Worm (Caenorhabditis elegans) whole organism, L2 larva: Measurements from ENCODE around the gene T07F12.1.
A peak's percentile ranks its signal among the peaks of the same experiment; 100 is the strongest.

ENCODE experiments used
- aly-2 ChIP-seq: fragments of 150-350 bp; optimal IDR thresholded peaks from 2 replicates; lab custom pipeline; 2014; ENCODE audit warnings: missing biosample characterization, missing genetic modification characterization
- fos-1 ChIP-seq: fragments of 150-350 bp; optimal IDR thresholded peaks from 2 replicates; lab custom pipeline; 2014; ENCODE audit warnings: missing biosample characterization, missing genetic modification characterization
- mdl-1 ChIP-seq, 2 experiments: fragments of 150-350 bp in 1 of 2; sonication (generic microtip) in 1 of 2; optimal IDR thresholded peaks; 2 replicates each; lab custom pipeline; 2017; ENCODE audit warnings: missing biosample characterization in 2 of 2, missing genetic modification characterization in 2 of 2
- sma-3 ChIP-seq: sonication (generic microtip); optimal IDR thresholded peaks from 2 replicates; lab custom pipeline; 2016; ENCODE audit warnings: missing genetic modification reagents, missing genetic modification characterization, missing compliant biosample characterization
- zag-1 ChIP-seq: fragments of 150-350 bp; optimal IDR thresholded peaks from 2 replicates; lab custom pipeline; 2014; ENCODE audit warnings: missing biosample characterization, missing genetic modification characterization

DNA sequence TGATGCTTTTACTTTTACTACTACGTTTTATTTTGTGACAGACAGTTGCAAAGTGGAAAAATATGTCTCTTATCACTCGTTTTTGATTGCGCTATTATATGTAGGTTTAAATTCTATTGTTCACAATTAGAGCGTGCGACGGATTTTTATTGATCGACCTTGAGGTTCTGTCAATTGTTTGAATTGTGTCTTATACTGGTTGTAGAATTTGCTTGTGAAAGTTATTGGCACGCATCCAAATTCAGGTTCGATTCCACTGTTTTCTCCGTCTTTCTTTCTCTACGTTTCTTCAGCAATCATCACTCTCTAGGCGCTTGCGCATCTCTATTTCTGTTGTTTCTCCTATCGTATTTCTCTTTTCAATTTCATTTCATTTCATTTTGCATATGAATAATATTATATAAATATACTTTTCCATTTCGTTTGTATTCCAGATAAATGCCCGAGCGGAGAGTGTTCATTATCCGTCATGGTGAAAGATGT is at the start of gene T07F12.1:
- no peak for TF ChIP-seq aly-2
- peak; percentile 38 for TF ChIP-seq sma-3 (GFP tag; lab: Kevin White, UChicago)
- TF ChIP-seq mdl-1 (tag; optimal IDR thresholded peaks at IDR 0.05; lab: Kevin White, UChicago), result no peak
- peak; percentile 24 for TF ChIP-seq fos-1 (tag; lab: Kevin White, UChicago)
- no peak for TF ChIP-seq zag-1
